Worm (Caenorhabditis elegans) whole organism, L4 larva: Measurements from ENCODE around the gene ZK1240.1.
"Not testable (repeated sequence)": the region's sequence is repeated elsewhere in the genome, so short reads cannot be mapped to it uniquely, and the experiment has no call there.

Experiments used
- F10B5.3 ChIP-seq: sonication (generic microtip); optimal IDR thresholded peaks from 2 replicates; lab custom pipeline; 2016; ENCODE audit warnings: mild to moderate bottlenecking, missing genetic modification characterization, missing compliant biosample characterization
- R02D3.7 ChIP-seq: fragments of 150-350 bp; sonication (generic microtip); optimal IDR thresholded peaks from 3 replicates; lab custom pipeline; 2014; ENCODE audit warnings: missing biosample characterization, missing genetic modification characterization
- aha-1 ChIP-seq: fragments of 150-350 bp; peaks from one replicate; lab custom pipeline; 2014; ENCODE audit warnings: missing biosample characterization, missing genetic modification characterization
- arid-1 ChIP-seq: fragments of 200-800 bp; sonication (Bioruptor generic); conservative IDR thresholded peaks from 2 replicates; pipeline ENCODE4 v1.3.6; 2022; ENCODE audit warnings: missing genetic modification reagents, missing genetic modification characterization, missing compliant biosample characterization
- ceh-44 ChIP-seq: fragments of 200-800 bp; sonication (Bioruptor generic); IDR thresholded peaks from 2 replicates; pipeline ENCODE4 v1.3.6; 2022; ENCODE audit warnings: missing genetic modification reagents, missing genetic modification characterization, missing compliant biosample characterization
- ceh-82 ChIP-seq: sonication (generic microtip); optimal IDR thresholded peaks from 2 replicates; lab custom pipeline; 2017; ENCODE audit warnings: missing biosample characterization, missing genetic modification characterization
- ctbp-1 ChIP-seq: fragments of 200-800 bp; sonication (Bioruptor generic); IDR thresholded peaks from 2 replicates; pipeline ENCODE4 v1.3.6; 2022; ENCODE audit warnings: missing genetic modification reagents, missing genetic modification characterization, missing compliant biosample characterization
- daf-19 ChIP-seq: fragments of 200-800 bp; sonication (Bioruptor generic); conservative IDR thresholded peaks from 2 replicates; pipeline ENCODE4 v1.3.6; 2022; ENCODE audit warnings: missing genetic modification characterization, missing compliant biosample characterization
- daf-8 ChIP-seq: fragments of 200-800 bp; sonication (Bioruptor generic); IDR thresholded peaks from 2 replicates; pipeline ENCODE4 v1.3.6; 2022; ENCODE audit warnings: missing genetic modification characterization, missing compliant biosample characterization
- egl-27 ChIP-seq: sonication (generic microtip); optimal IDR thresholded peaks from 3 replicates; lab custom pipeline; 2017; ENCODE audit warnings: missing biosample characterization, missing genetic modification reagents, missing genetic modification characterization
- fkh-10 ChIP-seq: fragments of 150-350 bp; optimal IDR thresholded peaks from 2 replicates; lab custom pipeline; 2014; ENCODE audit warnings: missing biosample characterization, missing genetic modification reagents, missing genetic modification characterization
- hif-1 ChIP-seq, 2 experiments: sonication (generic microtip); optimal IDR thresholded peaks; 2 replicates each; lab custom pipeline; 2016 to 2017; ENCODE audit warnings: missing compliant biosample characterization in 2 of 2, missing genetic modification characterization in 2 of 2, missing genetic modification reagents in 2 of 2, missing genotype in 2 of 2, mild to moderate bottlenecking in 1 of 2
- hlh-30 ChIP-seq: sonication (generic microtip); optimal IDR thresholded peaks from 2 replicates; lab custom pipeline; 2017; ENCODE audit warnings: antibody characterized with exemption, mild to moderate bottlenecking, missing genetic modification characterization, missing compliant biosample characterization; ENCODE audit not compliant: insufficient read depth
- lin-1 ChIP-seq: fragments of 200-800 bp; sonication (Bioruptor generic); IDR thresholded peaks from 2 replicates; pipeline ENCODE4 v1.3.6; 2022; ENCODE audit warnings: missing genetic modification reagents, missing genetic modification characterization, missing compliant biosample characterization
- lin-13 ChIP-seq: fragments of 150-350 bp; optimal IDR thresholded peaks from 2 replicates; lab custom pipeline; 2014; ENCODE audit warnings: missing biosample characterization, missing genetic modification reagents, missing genetic modification characterization
- lin-29 ChIP-seq: fragments of 200-800 bp; sonication (Bioruptor generic); IDR thresholded peaks from 2 replicates; pipeline ENCODE4 v1.3.6; 2022; ENCODE audit warnings: missing genetic modification reagents, missing genetic modification characterization, missing compliant biosample characterization
- lin-39 ChIP-seq: fragments of 150-350 bp; optimal IDR thresholded peaks from 2 replicates; lab custom pipeline; 2014; ENCODE audit warnings: missing biosample characterization, missing genetic modification reagents, missing genetic modification characterization
- lir-3 ChIP-seq: sonication (generic microtip); optimal IDR thresholded peaks from 2 replicates; lab custom pipeline; 2016; ENCODE audit warnings: mild to moderate bottlenecking, missing genetic modification characterization, missing compliant biosample characterization
- madf-5 ChIP-seq, 2 experiments: fragments of 200-800 bp; sonication (Bioruptor generic); IDR thresholded peaks; 2 replicates each; pipeline ENCODE4 v1.3.6; 2022; ENCODE audit warnings: missing compliant biosample characterization in 2 of 2, missing genetic modification characterization in 2 of 2
- madf-9 ChIP-seq: fragments of 200-800 bp; sonication (Bioruptor generic); conservative IDR thresholded peaks from 2 replicates; pipeline ENCODE4 v1.3.6; 2022; ENCODE audit warnings: missing genetic modification reagents, missing genetic modification characterization, missing compliant biosample characterization
- mdl-1 ChIP-seq, 2 experiments: fragments of 150-350 bp in 1 of 2; sonication (generic microtip) in 1 of 2; optimal IDR thresholded peaks; 2 replicates each; lab custom pipeline; 2014 to 2017; ENCODE audit warnings: missing biosample characterization in 2 of 2, missing genetic modification characterization in 2 of 2
- mep-1 ChIP-seq: fragments of 150-350 bp; sonication (generic microtip); optimal IDR thresholded peaks from 3 replicates; lab custom pipeline; 2014; ENCODE audit warnings: missing biosample characterization, missing genetic modification characterization
- mxl-3 ChIP-seq: fragments of 200-800 bp; sonication (Bioruptor generic); optimal IDR thresholded peaks from 2 replicates; lab custom pipeline; 2018; ENCODE audit warnings: mild to moderate bottlenecking, missing genetic modification characterization, missing compliant biosample characterization
- nhr-111 ChIP-seq: fragments of 200-800 bp; sonication (Bioruptor generic); optimal IDR thresholded peaks from 2 replicates; lab custom pipeline; 2018; ENCODE audit warnings: mild to moderate bottlenecking, missing genetic modification characterization, missing compliant biosample characterization
- nhr-25 ChIP-seq: sonication (generic microtip); optimal IDR thresholded peaks from 2 replicates; lab custom pipeline; 2017; ENCODE audit warnings: missing genetic modification characterization, mild to moderate bottlenecking, missing compliant biosample characterization, antibody characterized with exemption, moderate library complexity, borderline replicate concordance; ENCODE audit not compliant: insufficient read depth
- nhr-28 ChIP-seq: fragments of 150-350 bp; optimal IDR thresholded peaks from 2 replicates; lab custom pipeline; 2014; ENCODE audit warnings: missing biosample characterization, missing genetic modification characterization
- nhr-6 ChIP-seq: fragments of 150-350 bp; optimal IDR thresholded peaks from 2 replicates; lab custom pipeline; 2014; ENCODE audit warnings: missing biosample characterization, missing genetic modification characterization
- pqm-1 ChIP-seq: sonication (generic microtip); optimal IDR thresholded peaks from 2 replicates; lab custom pipeline; 2017; ENCODE audit warnings: missing biosample characterization, missing genetic modification characterization
- rbr-2 ChIP-seq: sonication (generic microtip); optimal IDR thresholded peaks from 2 replicates; lab custom pipeline; 2016; ENCODE audit warnings: missing genotype, missing genetic modification characterization, missing compliant biosample characterization
- saeg-2 ChIP-seq: fragments of 200-800 bp; sonication (Bioruptor generic); IDR thresholded peaks from 2 replicates; pipeline ENCODE4 v1.3.6; 2022; ENCODE audit warnings: missing genetic modification reagents, missing genetic modification characterization, missing compliant biosample characterization
- set-16 ChIP-seq: fragments of 200-800 bp; sonication (Bioruptor generic); IDR thresholded peaks from 2 replicates; pipeline ENCODE4 v1.3.6; 2022; ENCODE audit warnings: missing genetic modification reagents, missing genetic modification characterization, missing compliant biosample characterization
- unc-62 ChIP-seq, 3 experiments: fragments of 150-350 bp in 1 of 3; sonication (generic microtip); optimal IDR thresholded peaks in 2 of 3; peaks in 1 of 3; 1 replicate in 1 of 3; 2 replicates in 2 of 3; lab custom pipeline; 2014 to 2017; ENCODE audit warnings: missing biosample characterization in 3 of 3, missing genetic modification characterization in 3 of 3, missing genetic modification reagents in 3 of 3, missing genotype in 1 of 3
- vab-7 ChIP-seq: fragments of 200-800 bp; sonication (Bioruptor generic); IDR thresholded peaks from 2 replicates; pipeline ENCODE4 v1.3.6; 2022; ENCODE audit warnings: missing genetic modification reagents, missing genetic modification characterization, missing compliant biosample characterization
- ztf-7 ChIP-seq: fragments of 150-350 bp; optimal IDR thresholded peaks from 2 replicates; lab custom pipeline; 2014; ENCODE audit warnings: missing biosample characterization, missing genetic modification characterization

ZK1240.1 gene

ce11 chrII:2328963-2329442, at the start of gene ZK1240.1, which contains the start of gene ZK1240.8:
ZK1240.1 (plus strand) TSS chrII:2329392.
ZK1240.8 (minus strand) TSS chrII:2329063.
- TF ChIP-seq mxl-3 (GFP tag; lab: Kevin White, UChicago) (no peak), arid-1 (GFP tag; lab: Robert Waterston, UW) (no peak), nhr-28 (tag; lab: Kevin White, UChicago) (peak; percentile 3), aha-1 (no peak), unc-62 (GFP tag; optimal IDR thresholded peaks at IDR 0.05 in 1 of 2; lab: Kevin White, UChicago) (peak in 1 of 2 experiments; percentile 86), unc-62 (tag; optimal IDR thresholded peaks at IDR 0.05; lab: Kevin White, UChicago) (no peak), saeg-2 (GFP tag; lab: Robert Waterston, UW) (no peak), ceh-44 (GFP tag; lab: Robert Waterston, UW) (no peak), lin-1 (GFP tag; lab: Robert Waterston, UW) (no peak), pqm-1 (tag; lab: Kevin White, UChicago) (no peak)

- TF ChIP-seq unc-62 (GFP tag; optimal IDR thresholded peaks at IDR 0.05 in 1 of 2; lab: Kevin White, UChicago) (peak in 1 of 2 experiments; percentile 48), unc-62 (tag; optimal IDR thresholded peaks at IDR 0.05; lab: Kevin White, UChicago) (no peak), R02D3.7 (tag; lab: Kevin White, UChicago) (no peak), rbr-2 (tag; lab: Kevin White, UChicago) (no peak), daf-19 (no peak), nhr-25 (no peak), madf-9 (GFP tag; lab: Robert Waterston, UW) (no peak), ceh-44 (GFP tag; lab: Robert Waterston, UW) (no peak), vab-7 (GFP tag; lab: Robert Waterston, UW) (no peak)
These were observed 49.4 kb upstream of the ZK1240.1 start, which contains the start of gene K09F6.11 for ce11 chrII:2279839-2280238. K09F6.11 (plus strand) TSS chrII:2280139.

- TF ChIP-seq saeg-2 (GFP tag; lab: Robert Waterston, UW); hif-1 (tag; optimal IDR thresholded peaks at IDR 0.05; lab: Kevin White, UChicago); hlh-30: not testable (repeated sequence)
These were observed 46.6 kb upstream of the ZK1240.1 start, which contains the start of gene K09F6.9 for ce11 chrII:2282599-2282998. K09F6.9 (minus strand) TSS chrII:2282699.

- TF ChIP-seq ztf-7 (tag; lab: Kevin White, UChicago) (no peak), unc-62 (GFP tag; optimal IDR thresholded peaks at IDR 0.05 in 1 of 2; lab: Kevin White, UChicago) (peak in 1 of 2 experiments; percentile 92), unc-62 (tag; optimal IDR thresholded peaks at IDR 0.05; lab: Kevin White, UChicago) (no peak), madf-5 (GFP tag; IDR thresholded peaks at IDR 0.05; lab: Robert Waterston, UW) (no peak), nhr-111 (GFP tag; lab: Kevin White, UChicago) (no peak), set-16 (GFP tag; lab: Robert Waterston, UW) (no peak)
These were observed 44.5 kb upstream of the ZK1240.1 start for ce11 chrII:2284703-2285102.

- TF ChIP-seq lin-29 = no peak
- TF ChIP-seq ceh-82 = no peak
- no peak for TF ChIP-seq unc-62 (GFP tag; optimal IDR thresholded peaks at IDR 0.05 in 1 of 2; lab: Kevin White, UChicago)
- no peak for TF ChIP-seq unc-62 (tag; optimal IDR thresholded peaks at IDR 0.05; lab: Kevin White, UChicago)
- TF ChIP-seq egl-27 = no peak
- TF ChIP-seq lin-13 (GFP tag; lab: Kevin White, UChicago) = no peak
- TF ChIP-seq rbr-2 (tag; lab: Kevin White, UChicago) = no peak
- TF ChIP-seq ctbp-1 (GFP tag; lab: Robert Waterston, UW) = no peak
- no peak for TF ChIP-seq lin-39 (tag; lab: Kevin White, UChicago)
- TF ChIP-seq R02D3.7 (tag; lab: Kevin White, UChicago) = no peak
- no peak for TF ChIP-seq mdl-1 (tag; optimal IDR thresholded peaks at IDR 0.05; lab: Kevin White, UChicago)
- TF ChIP-seq lir-3 (tag; lab: Kevin White, UChicago) = no peak
- no peak for TF ChIP-seq F10B5.3 (tag; lab: Kevin White, UChicago)
- TF ChIP-seq fkh-10 (GFP tag; lab: Kevin White, UChicago) = no peak
- no peak for TF ChIP-seq nhr-6 (tag; lab: Kevin White, UChicago)
- no peak for TF ChIP-seq lin-1 (GFP tag; lab: Robert Waterston, UW)
- no peak for TF ChIP-seq daf-8 (GFP tag; lab: Robert Waterston, UW)
- no peak for TF ChIP-seq mep-1 (tag; lab: Kevin White, UChicago)
These were observed 40.4 kb upstream of the ZK1240.1 start, which contains the start of the genes K09F6.10 and K09F6.13 for ce11 chrII:2288798-2289197. K09F6.10 (minus strand) TSS chrII:2288883. K09F6.13 (plus strand) TSS chrII:2289114.
